Fruit fly (Drosophila melanogaster): ENCODE results near the gene CG7888.

CG7888 gene

dm6 chr3L:11047877-11048276, 6.0 kb upstream of the CG7888 start (continued):
- peak; percentile 42 for TF ChIP-seq D19A (tag; optimal IDR thresholded peaks at IDR 0.05)
- peak; percentile 81 for TF ChIP-seq Mes4 (GFP tag; optimal IDR thresholded peaks at IDR 0.05)
- TF ChIP-seq mirr (GFP tag; optimal IDR thresholded peaks at IDR 0.05), result peak; percentile 74
- peak; percentile 71 for TF ChIP-seq Rx (GFP tag; IDR thresholded peaks at IDR 0.05)
- TF ChIP-seq CG15601 (tag; optimal IDR thresholded peaks at IDR 0.05), result peak; percentile 39
- TF ChIP-seq CG8478 (optimal IDR thresholded peaks at IDR 0.05), result no peak
- TF ChIP-seq slbo (GFP tag; IDR thresholded peaks at IDR 0.05), result peak; percentile 87
- no peak for TF ChIP-seq Dip2 (GFP tag; IDR thresholded peaks at IDR 0.05)
- no peak for TF ChIP-seq ham (GFP tag; IDR thresholded peaks at IDR 0.05)
- no peak for TF ChIP-seq CG7963 (GFP tag; IDR thresholded peaks at IDR 0.05; ENCODE audit: partially characterized antibody)
- TF ChIP-seq cato (GFP tag; optimal IDR thresholded peaks at IDR 0.05; ENCODE audit: borderline replicate concordance), result no peak
- peak; percentile 86 for TF ChIP-seq Ptx1 (GFP tag; IDR thresholded peaks at IDR 0.05)
- TF ChIP-seq CG17802 (tag; optimal IDR thresholded peaks at IDR 0.05), result peak; percentile 42
- TF ChIP-seq CG13894 (tag; optimal IDR thresholded peaks at IDR 0.05), result no peak
- peak; percentile 42 for TF ChIP-seq btn (GFP tag; optimal IDR thresholded peaks at IDR 0.05)
- peak; percentile 39; the same call in 1 of the 2 replicates for TF ChIP-seq dimm (GFP tag; IDR thresholded peaks at IDR 0.05)
- TF ChIP-seq tgo (GFP tag; IDR thresholded peaks at IDR 0.05), result peak; percentile 80
- TF ChIP-seq sens (GFP tag), result peak; percentile 94
- TF ChIP-seq CG3995 (GFP tag; optimal IDR thresholded peaks at IDR 0.05), result no peak
- peak; percentile 73 for TF ChIP-seq Atf3 (GFP tag; optimal IDR thresholded peaks at IDR 0.05)
- TF ChIP-seq Mrtf (GFP tag; IDR thresholded peaks at IDR 0.05), result peak; percentile 82
- peak; percentile 56 for TF ChIP-seq fd102C (GFP tag; optimal IDR thresholded peaks at IDR 0.05)
- TF ChIP-seq zen (tag; optimal IDR thresholded peaks at IDR 0.05), result peak; percentile 72
- no peak for TF ChIP-seq hth (optimal IDR thresholded peaks at IDR 0.05)
- TF ChIP-seq Aef1 (GFP tag; IDR thresholded peaks at IDR 0.05), result peak; percentile 53
- TF ChIP-seq CG4424 (GFP tag; optimal IDR thresholded peaks at IDR 0.05), result peak; percentile 74
- TF ChIP-seq tap (tag; optimal IDR thresholded peaks at IDR 0.05), result no peak
- TF ChIP-seq dmrt11E (tag; optimal IDR thresholded peaks at IDR 0.05), result peak; percentile 59
- peak; percentile 83 for TF ChIP-seq Hsf (GFP tag; optimal IDR thresholded peaks at IDR 0.05)
- TF ChIP-seq fru (optimal IDR thresholded peaks at IDR 0.05), result no peak
- peak; percentile 79 for TF ChIP-seq NfI (GFP tag; optimal IDR thresholded peaks at IDR 0.05)
- peak; percentile 81 for TF ChIP-seq CG16863 (GFP tag; optimal IDR thresholded peaks at IDR 0.05)
- peak; percentile 64 for TF ChIP-seq nau (GFP tag; optimal IDR thresholded peaks at IDR 0.05)
- peak; percentile 43 for TF ChIP-seq nerfin-1 (tag; optimal IDR thresholded peaks at IDR 0.05)
- peak; percentile 71 for TF ChIP-seq CG30431 (GFP tag; optimal IDR thresholded peaks at IDR 0.05)
- TF ChIP-seq Atf-2 (GFP tag; optimal IDR thresholded peaks at IDR 0.05), result peak; percentile 79
- peak; percentile 49 for TF ChIP-seq CG16815 (GFP tag; optimal IDR thresholded peaks at IDR 0.05)
- peak; percentile 67 for TF ChIP-seq H2.0 (GFP tag; IDR thresholded peaks at IDR 0.05)
- TF ChIP-seq salm (tag; optimal IDR thresholded peaks at IDR 0.05), result no peak
- TF ChIP-seq CG7786 (GFP tag; optimal IDR thresholded peaks at IDR 0.05), result peak; percentile 65
- no peak for TF ChIP-seq CG15479 (GFP tag; optimal IDR thresholded peaks at IDR 0.05)
- TF ChIP-seq eyg (GFP tag; optimal IDR thresholded peaks at IDR 0.05), result peak; percentile 37
- no peak for TF ChIP-seq Hand (GFP tag; optimal IDR thresholded peaks at IDR 0.05)
- peak; percentile 57 for TF ChIP-seq CG12942 (GFP tag; optimal IDR thresholded peaks at IDR 0.05)
- TF ChIP-seq Atf6 (GFP tag; IDR thresholded peaks at IDR 0.05), result peak; percentile 67
- peak; percentile 82 for TF ChIP-seq CG30403 (GFP tag; optimal IDR thresholded peaks at IDR 0.05)
- no peak for TF ChIP-seq sna (GFP tag; IDR thresholded peaks at IDR 0.05; ENCODE audit: partially characterized antibody)
- peak; percentile 62 for TF ChIP-seq CG1602 (GFP tag; optimal IDR thresholded peaks at IDR 0.05)
- peak; percentile 87 for TF ChIP-seq vvl (GFP tag; IDR thresholded peaks at IDR 0.05)
- peak; percentile 68 for TF ChIP-seq CG12769 (tag; optimal IDR thresholded peaks at IDR 0.05)
- peak; percentile 17 for TF ChIP-seq Dp (GFP tag; optimal IDR thresholded peaks at IDR 0.05)
- peak; percentile 79; the same call in 2 of the 3 replicates for TF ChIP-seq CG34422 (GFP tag; IDR thresholded peaks at IDR 0.05)
- TF ChIP-seq Kr (GFP tag; optimal IDR thresholded peaks at IDR 0.05), result no peak

All from whole organism, embryonic.